Fruit fly (Drosophila melanogaster) whole organism, pupa: Measurements from ENCODE around the gene CG8813.

Source experiments
- CG10348 ChIP-seq: fragments of 200-800 bp; sonication (Bioruptor generic); IDR thresholded peaks from 2 replicates; pipeline ENCODE4 v1.3.6; 2022; ENCODE audit warnings: missing biosample characterization, missing genetic modification characterization
- CG12605 ChIP-seq: fragments of 200-800 bp; sonication (Bioruptor generic); IDR thresholded peaks from 2 replicates; pipeline ENCODE4 v1.3.6; 2022; ENCODE audit warnings: missing biosample characterization, missing genetic modification characterization
- CG13204 ChIP-seq: fragments of 200-800 bp; sonication (Bioruptor generic); optimal IDR thresholded peaks from 2 replicates; lab custom pipeline; 2018; ENCODE audit warnings: missing biosample characterization, mild to moderate bottlenecking, missing genetic modification characterization, moderate library complexity
- CG14655 ChIP-seq: fragments of 200-800 bp; sonication (Bioruptor generic); optimal IDR thresholded peaks from 3 replicates; lab custom pipeline; 2017; ENCODE audit warnings: mild to moderate bottlenecking, missing biosample characterization, missing genetic modification reagents, missing genetic modification characterization
- CG15710 ChIP-seq: fragments of 200-800 bp; sonication (Bioruptor generic); optimal IDR thresholded peaks from 2 replicates; lab custom pipeline; 2018; ENCODE audit warnings: missing biosample characterization, mild to moderate bottlenecking, missing genetic modification characterization, moderate library complexity
- CG17806 ChIP-seq: fragments of 200-800 bp; sonication (Bioruptor generic); optimal IDR thresholded peaks from 2 replicates; lab custom pipeline; 2018; ENCODE audit warnings: missing biosample characterization, mild to moderate bottlenecking, missing genetic modification characterization, moderate library complexity
- CG32121 ChIP-seq: fragments of 200-800 bp; sonication (Bioruptor generic); IDR thresholded peaks from 2 replicates; pipeline ENCODE4 v1.3.6; 2022; ENCODE audit warnings: missing biosample characterization, missing genetic modification characterization
- CG34367 ChIP-seq: fragments of 200-800 bp; sonication (Bioruptor generic); optimal IDR thresholded peaks from 2 replicates; lab custom pipeline; 2018; ENCODE audit warnings: missing biosample characterization, mild to moderate bottlenecking, missing genetic modification characterization
- CG4496 ChIP-seq: fragments of 200-800 bp; sonication (Bioruptor generic); IDR thresholded peaks from 3 replicates; pipeline ENCODE4 v1.3.6; 2022; ENCODE audit warnings: missing biosample characterization, missing genetic modification characterization
- CG8159 ChIP-seq: fragments of 200-800 bp; sonication (Bioruptor generic); optimal IDR thresholded peaks from 3 replicates; lab custom pipeline; 2018; ENCODE audit warnings: missing biosample characterization, mild to moderate bottlenecking, missing genetic modification characterization, moderate library complexity
- CG8301 ChIP-seq: fragments of 200-800 bp; sonication (Bioruptor generic); optimal IDR thresholded peaks from 2 replicates; lab custom pipeline; 2018; ENCODE audit warnings: missing biosample characterization, mild to moderate bottlenecking, missing genetic modification characterization
- CG9948 ChIP-seq: fragments of 200-800 bp; sonication (Bioruptor generic); optimal IDR thresholded peaks from 2 replicates; lab custom pipeline; 2018; ENCODE audit warnings: missing biosample characterization, mild to moderate bottlenecking, missing genetic modification characterization, moderate library complexity
- D1 ChIP-seq: fragments of 200-800 bp; sonication (Bioruptor generic); optimal IDR thresholded peaks from 2 replicates; lab custom pipeline; 2018; ENCODE audit warnings: missing biosample characterization, mild to moderate bottlenecking, missing genetic modification characterization, moderate library complexity
- EcR ChIP-seq: fragments of 200-800 bp; sonication (Bioruptor generic); optimal IDR thresholded peaks from 3 replicates; lab custom pipeline; 2019; ENCODE audit warnings: missing biosample characterization, missing genetic modification characterization, mild to moderate bottlenecking, moderate library complexity, missing genetic modification reagents
- Ets98B ChIP-seq: fragments of 200-800 bp; sonication (Bioruptor generic); IDR thresholded peaks from 2 replicates; pipeline ENCODE4 v1.3.6; 2022; ENCODE audit warnings: missing biosample characterization, missing genetic modification characterization
- Pif1A ChIP-seq: fragments of 200-800 bp; sonication (Bioruptor generic); optimal IDR thresholded peaks from 3 replicates; lab custom pipeline; 2016; ENCODE audit warnings: missing biosample characterization, missing genetic modification characterization
- Pif1B ChIP-seq: fragments of 200-800 bp; sonication (Bioruptor generic); optimal IDR thresholded peaks from 3 replicates; lab custom pipeline; 2016; ENCODE audit warnings: missing biosample characterization, missing genetic modification characterization
- Snoo ChIP-seq: fragments of 200-800 bp; sonication (Bioruptor generic); optimal IDR thresholded peaks from 3 replicates; lab custom pipeline; 2017; ENCODE audit warnings: missing biosample characterization, mild to moderate bottlenecking, missing genetic modification characterization, inconsistent platforms
- fd96Ca ChIP-seq: fragments of 200-800 bp; sonication (Bioruptor generic); IDR thresholded peaks from 3 replicates; pipeline ENCODE4 v1.3.6; 2022; ENCODE audit warnings: missing biosample characterization, missing genetic modification characterization
- gl ChIP-seq: fragments of 200-800 bp; sonication (Bioruptor generic); optimal IDR thresholded peaks from 2 replicates; lab custom pipeline; 2018; ENCODE audit warnings: missing biosample characterization, mild to moderate bottlenecking, missing genetic modification characterization
- rn ChIP-seq: fragments of 200-800 bp; sonication (Bioruptor generic); IDR thresholded peaks from 2 replicates; pipeline ENCODE4 v1.3.6; 2022; ENCODE audit warnings: missing biosample characterization, missing genetic modification characterization

The CG8813 gene

dm6 chr2L:2906122-2906521 is 36.7 kb downstream of the CG8813 start:
- TF ChIP-seq EcR (GFP tag; lab: Kevin White, UChicago) (no peak), CG15710 (tag; lab: Kevin White, UChicago) (no peak), CG12605 (GFP tag; lab: Robert Waterston, UW) (no peak), Pif1B (GFP tag; lab: Kevin White, UChicago) (no peak)

dm6 chr2L:2907776-2908175 is 38.3 kb downstream of the CG8813 start:
- TF ChIP-seq Pif1B (GFP tag; lab: Kevin White, UChicago) (no peak), fd96Ca (GFP tag; lab: Robert Waterston, UW) (0 out of 3 replicates have a peak, but pooled peaks have one; percentile 36)

- peak; percentile 6 for TF ChIP-seq CG15710 (tag; lab: Kevin White, UChicago)
- TF ChIP-seq EcR (GFP tag; lab: Kevin White, UChicago) = peak; percentile 96
- peak; percentile 13 for TF ChIP-seq CG8159 (tag; lab: Kevin White, UChicago)
- no peak for TF ChIP-seq gl (tag; lab: Kevin White, UChicago)
- TF ChIP-seq CG4496 (GFP tag; lab: Robert Waterston, UW) = peak; percentile 70; the same call in 2 of the 3 replicates
- no peak for TF ChIP-seq CG10348
- TF ChIP-seq CG13204 (GFP tag; lab: Kevin White, UChicago) = peak; percentile 30
These were observed 39.1 kb downstream of the CG8813 start for dm6 chr2L:2908440-2909154.

- TF ChIP-seq D1 (no peak), CG13204 (GFP tag; lab: Kevin White, UChicago) (no peak), CG15710 (tag; lab: Kevin White, UChicago) (no peak), gl (tag; lab: Kevin White, UChicago) (no peak), Snoo (tag; lab: Kevin White, UChicago) (no peak), Pif1A (GFP tag; lab: Kevin White, UChicago) (no peak), fd96Ca (GFP tag; lab: Robert Waterston, UW) (no peak), CG4496 (GFP tag; lab: Robert Waterston, UW) (no peak), Pif1B (GFP tag; lab: Kevin White, UChicago) (no peak), CG34367 (tag; lab: Kevin White, UChicago) (no peak), Ets98B (GFP tag; lab: Robert Waterston, UW) (no peak), CG8301 (tag; lab: Kevin White, UChicago) (no peak), CG14655 (no peak), CG10348 (no peak), CG12605 (GFP tag; lab: Robert Waterston, UW) (no peak), CG32121 (no peak)
These were observed 40.0 kb downstream of the CG8813 start for dm6 chr2L:2909495-2909894.

- TF ChIP-seq CG13204 (GFP tag; lab: Kevin White, UChicago) = no peak
- TF ChIP-seq fd96Ca (GFP tag; lab: Robert Waterston, UW) = no peak
- TF ChIP-seq rn (GFP tag; lab: Robert Waterston, UW) = no peak
- TF ChIP-seq Pif1B (GFP tag; lab: Kevin White, UChicago) = no peak
- no peak for TF ChIP-seq CG15710 (tag; lab: Kevin White, UChicago)
- no peak for TF ChIP-seq D1
- TF ChIP-seq Pif1A (GFP tag; lab: Kevin White, UChicago) = no peak
- TF ChIP-seq CG9948 = no peak
- no peak for TF ChIP-seq gl (tag; lab: Kevin White, UChicago)
- TF ChIP-seq Snoo (tag; lab: Kevin White, UChicago) = no peak
- no peak for TF ChIP-seq CG17806 (tag; lab: Kevin White, UChicago)
- no peak for TF ChIP-seq CG10348
- no peak for TF ChIP-seq CG4496 (GFP tag; lab: Robert Waterston, UW)
- TF ChIP-seq CG8159 (tag; lab: Kevin White, UChicago) = no peak
- no peak for TF ChIP-seq CG34367 (tag; lab: Kevin White, UChicago)
- TF ChIP-seq CG8301 (tag; lab: Kevin White, UChicago) = no peak
- TF ChIP-seq CG14655 = no peak
- TF ChIP-seq CG32121 = no peak
These were observed 41.5 kb downstream of the CG8813 start for dm6 chr2L:2910957-2911356.
